Worm (Caenorhabditis elegans) whole organism, young adult: ENCODE data around the gene F32D8.1.
A peak's percentile ranks its signal among the peaks of the same experiment; 100 is the strongest.

ENCODE experiments used
- F33H1.4 ChIP-seq: fragments of 200-800 bp; sonication (Bioruptor generic); IDR thresholded peaks from 2 replicates; pipeline ENCODE4 v1.3.6; 2022; ENCODE audit warnings: missing genetic modification reagents, missing genetic modification characterization, missing compliant biosample characterization
- Y56A3A.18 ChIP-seq: fragments of 200-800 bp; sonication (Bioruptor generic); IDR thresholded peaks from 2 replicates; pipeline ENCODE4 v1.3.6; 2022; ENCODE audit warnings: missing genetic modification reagents, missing genetic modification characterization, missing compliant biosample characterization
- ama-1 ChIP-seq, 3 experiments: fragments of 150-350 bp in 1 of 3; sonication (generic microtip) in 2 of 3; optimal IDR thresholded peaks; 2 replicates each; lab custom pipeline; 2014 to 2018; ENCODE audit warnings: missing biosample characterization in 2 of 3, missing genetic modification characterization in 2 of 3, missing genetic modification reagents in 2 of 3
- aptf-2 ChIP-seq: fragments of 200-800 bp; sonication (Bioruptor generic); conservative IDR thresholded peaks from 2 replicates; pipeline ENCODE4 v1.3.6; 2022; ENCODE audit warnings: missing genetic modification reagents, missing genetic modification characterization, missing compliant biosample characterization
- attf-6 ChIP-seq: fragments of 200-800 bp; sonication (Bioruptor generic); IDR thresholded peaks from 2 replicates; pipeline ENCODE4 v1.3.6; 2022; ENCODE audit warnings: missing genetic modification reagents, missing genetic modification characterization, missing compliant biosample characterization
- bed-2 ChIP-seq: fragments of 200-800 bp; sonication (Bioruptor generic); IDR thresholded peaks from 2 replicates; pipeline ENCODE4 v1.3.6; 2022; ENCODE audit warnings: missing genetic modification reagents, missing genetic modification characterization, missing compliant biosample characterization
- ceh-100 ChIP-seq: fragments of 200-800 bp; sonication (Bioruptor generic); IDR thresholded peaks from 2 replicates; pipeline ENCODE4 v1.3.6; 2022; ENCODE audit warnings: missing genetic modification reagents, missing genetic modification characterization, missing compliant biosample characterization
- hlh-12 ChIP-seq: sonication (generic microtip); optimal IDR thresholded peaks from 2 replicates; lab custom pipeline; 2016; ENCODE audit warnings: missing genetic modification characterization, missing compliant biosample characterization
- hmg-20 ChIP-seq: fragments of 200-800 bp; sonication (Bioruptor generic); IDR thresholded peaks from 2 replicates; pipeline ENCODE4 v1.3.6; 2022; ENCODE audit warnings: missing genetic modification reagents, missing genetic modification characterization, missing compliant biosample characterization
- let-526 ChIP-seq: fragments of 200-800 bp; sonication (Bioruptor generic); IDR thresholded peaks from 2 replicates; pipeline ENCODE4 v1.3.6; 2022; ENCODE audit warnings: missing genetic modification reagents, missing genetic modification characterization, missing compliant biosample characterization
- nhr-179 ChIP-seq: sonication (generic microtip); optimal IDR thresholded peaks from 2 replicates; lab custom pipeline; 2016; ENCODE audit warnings: mild to moderate bottlenecking, missing genetic modification characterization, missing compliant biosample characterization
- nhr-27 ChIP-seq: fragments of 200-800 bp; sonication (Bioruptor generic); optimal IDR thresholded peaks from 2 replicates; lab custom pipeline; 2018; ENCODE audit warnings: mild to moderate bottlenecking, missing genetic modification characterization, moderate library complexity, missing compliant biosample characterization
- sea-2 ChIP-seq: fragments of 200-800 bp; sonication (Bioruptor generic); IDR thresholded peaks from 2 replicates; pipeline ENCODE4 v1.3.6; 2022; ENCODE audit warnings: missing genetic modification characterization, missing compliant biosample characterization
- ztf-28 ChIP-seq: fragments of 200-800 bp; sonication (Bioruptor generic); IDR thresholded peaks from 2 replicates; pipeline ENCODE4 v1.3.6; 2022; ENCODE audit warnings: missing genetic modification reagents, missing genetic modification characterization, missing compliant biosample characterization

ce11 chrV:10897172-10897571 is 16.5 kb downstream of the F32D8.1 start:
- TF ChIP-seq hmg-20 (GFP tag; lab: Robert Waterston, UW) (peak; percentile 94), Y56A3A.18 (peak; percentile 90), let-526 (GFP tag; lab: Robert Waterston, UW) (peak; percentile 95), F33H1.4 (peak; percentile 88), hlh-12 (tag; lab: Kevin White, UChicago) (no peak), nhr-27 (tag; lab: Kevin White, UChicago) (peak; percentile 70), aptf-2 (GFP tag; lab: Robert Waterston, UW) (0 out of 2 replicates have a peak, but pooled peaks have one; percentile 21), sea-2 (0 out of 2 replicates have a peak, but pooled peaks have one; percentile 42), bed-2 (peak; percentile 81; the same call in 1 of the 2 replicates), ceh-100 (GFP tag; lab: Robert Waterston, UW) (peak; percentile 90), attf-6 (GFP tag; lab: Robert Waterston, UW) (peak; percentile 89), nhr-179 (tag; lab: Kevin White, UChicago) (no peak), ztf-28 (GFP tag; lab: Robert Waterston, UW) (peak; percentile 93), ama-1 (optimal IDR thresholded peaks at IDR 0.05; lab: Kevin White, UChicago) (peak; percentile 55), ama-1 (GFP tag; optimal IDR thresholded peaks at IDR 0.05; lab: Kevin White, UChicago) (peak in 1 of 2 experiments; percentile 69)
